Worm (Caenorhabditis elegans) whole organism, L4 larva: ENCODE results near the gene srh-92.
A peak's percentile ranks its signal among the peaks of the same experiment; 100 is the strongest.
"Not testable (repeated sequence)": the region's sequence is repeated elsewhere in the genome, so short reads cannot be mapped to it uniquely, and the experiment has no call there.

Source experiments
- F26F4.8 ChIP-seq: fragments of 200-800 bp; sonication (Bioruptor generic); conservative IDR thresholded peaks from 2 replicates; pipeline ENCODE4 v1.3.6; 2022; ENCODE audit warnings: missing genetic modification characterization, missing compliant biosample characterization
- F37D6.2 ChIP-seq: sonication (generic microtip); optimal IDR thresholded peaks from 2 replicates; lab custom pipeline; 2016; ENCODE audit warnings: mild to moderate bottlenecking, missing genetic modification characterization, missing compliant biosample characterization
- ZK546.5 ChIP-seq, 2 experiments: sonication (generic microtip); optimal IDR thresholded peaks; 2 replicates each; lab custom pipeline; 2017; ENCODE audit warnings: missing biosample characterization in 2 of 2, missing genetic modification characterization in 2 of 2
- arid-1 ChIP-seq: fragments of 200-800 bp; sonication (Bioruptor generic); conservative IDR thresholded peaks from 2 replicates; pipeline ENCODE4 v1.3.6; 2022; ENCODE audit warnings: missing genetic modification reagents, missing genetic modification characterization, missing compliant biosample characterization
- attf-4 ChIP-seq: sonication (generic microtip); optimal IDR thresholded peaks from 3 replicates; lab custom pipeline; 2017; ENCODE audit warnings: missing biosample characterization, missing genetic modification characterization
- ceh-20 ChIP-seq: fragments of 200-800 bp; sonication (Bioruptor generic); IDR thresholded peaks from 2 replicates; pipeline ENCODE4 v1.3.6; 2022; ENCODE audit warnings: missing genetic modification reagents, missing genetic modification characterization, missing compliant biosample characterization
- ceh-44 ChIP-seq: fragments of 200-800 bp; sonication (Bioruptor generic); IDR thresholded peaks from 2 replicates; pipeline ENCODE4 v1.3.6; 2022; ENCODE audit warnings: missing genetic modification reagents, missing genetic modification characterization, missing compliant biosample characterization
- ceh-82 ChIP-seq: sonication (generic microtip); optimal IDR thresholded peaks from 2 replicates; lab custom pipeline; 2017; ENCODE audit warnings: missing biosample characterization, missing genetic modification characterization
- daf-12 ChIP-seq: fragments of 150-350 bp; optimal IDR thresholded peaks from 2 replicates; lab custom pipeline; 2014; ENCODE audit warnings: missing biosample characterization, missing genetic modification reagents, missing genetic modification characterization
- daf-16 ChIP-seq, 3 experiments: sonication (generic microtip); optimal IDR thresholded peaks; 2 replicates each; lab custom pipeline; 2016 to 2017; ENCODE audit warnings: missing genetic modification characterization in 3 of 3, missing genetic modification reagents in 3 of 3, mild to moderate bottlenecking in 2 of 3, missing compliant biosample characterization in 2 of 3, missing biosample characterization in 1 of 3, moderate library complexity in 1 of 3
- dmd-6 ChIP-seq: fragments of 200-800 bp; sonication (Bioruptor generic); IDR thresholded peaks from 2 replicates; pipeline ENCODE4 v1.3.6; 2022; ENCODE audit warnings: missing genetic modification reagents, missing genetic modification characterization, missing compliant biosample characterization
- dpl-1 ChIP-seq: fragments of 150-350 bp; optimal IDR thresholded peaks from 2 replicates; lab custom pipeline; 2014; ENCODE audit warnings: missing biosample characterization, missing genetic modification reagents, missing genetic modification characterization
- duxl-1 ChIP-seq: sonication (generic microtip); optimal IDR thresholded peaks from 2 replicates; lab custom pipeline; 2016; ENCODE audit warnings: mild to moderate bottlenecking, missing genetic modification characterization, moderate library complexity, missing compliant biosample characterization; ENCODE audit not compliant: poor library complexity
- dve-1 ChIP-seq: sonication (generic microtip); optimal IDR thresholded peaks from 2 replicates; lab custom pipeline; 2017; ENCODE audit warnings: antibody characterized with exemption, mild to moderate bottlenecking, missing genetic modification characterization, missing compliant biosample characterization; ENCODE audit not compliant: insufficient read depth
- hlh-11 ChIP-seq: fragments of 200-800 bp; sonication (Bioruptor generic); optimal IDR thresholded peaks from 2 replicates; lab custom pipeline; 2018; ENCODE audit warnings: mild to moderate bottlenecking, missing genetic modification characterization, missing compliant biosample characterization
- hlh-30 ChIP-seq: sonication (generic microtip); optimal IDR thresholded peaks from 2 replicates; lab custom pipeline; 2017; ENCODE audit warnings: antibody characterized with exemption, mild to moderate bottlenecking, missing genetic modification characterization, missing compliant biosample characterization; ENCODE audit not compliant: insufficient read depth
- lim-7 ChIP-seq: fragments of 200-800 bp; sonication (Bioruptor generic); IDR thresholded peaks from 2 replicates; pipeline ENCODE4 v1.3.6; 2022; ENCODE audit warnings: missing genetic modification characterization, missing compliant biosample characterization
- lin-1 ChIP-seq: fragments of 200-800 bp; sonication (Bioruptor generic); IDR thresholded peaks from 2 replicates; pipeline ENCODE4 v1.3.6; 2022; ENCODE audit warnings: missing genetic modification reagents, missing genetic modification characterization, missing compliant biosample characterization
- lin-15B ChIP-seq: fragments of 150-350 bp; sonication (generic microtip); optimal IDR thresholded peaks from 3 replicates; lab custom pipeline; 2014; ENCODE audit warnings: missing biosample characterization, missing genetic modification characterization
- madf-5 ChIP-seq, 2 experiments: fragments of 200-800 bp; sonication (Bioruptor generic); IDR thresholded peaks; 2 replicates each; pipeline ENCODE4 v1.3.6; 2022; ENCODE audit warnings: missing compliant biosample characterization in 2 of 2, missing genetic modification characterization in 2 of 2
- madf-9 ChIP-seq: fragments of 200-800 bp; sonication (Bioruptor generic); conservative IDR thresholded peaks from 2 replicates; pipeline ENCODE4 v1.3.6; 2022; ENCODE audit warnings: missing genetic modification reagents, missing genetic modification characterization, missing compliant biosample characterization
- mdl-1 ChIP-seq, 2 experiments: fragments of 150-350 bp in 1 of 2; sonication (generic microtip) in 1 of 2; optimal IDR thresholded peaks; 2 replicates each; lab custom pipeline; 2014 to 2017; ENCODE audit warnings: missing biosample characterization in 2 of 2, missing genetic modification characterization in 2 of 2
- mdt-29 ChIP-seq: fragments of 200-800 bp; sonication (Bioruptor generic); IDR thresholded peaks from 2 replicates; pipeline ENCODE4 v1.3.6; 2022; ENCODE audit warnings: missing genetic modification reagents, missing genetic modification characterization, missing compliant biosample characterization
- mxl-3 ChIP-seq: fragments of 200-800 bp; sonication (Bioruptor generic); optimal IDR thresholded peaks from 2 replicates; lab custom pipeline; 2018; ENCODE audit warnings: mild to moderate bottlenecking, missing genetic modification characterization, missing compliant biosample characterization
- nhr-102 ChIP-seq: sonication (generic microtip); optimal IDR thresholded peaks from 2 replicates; lab custom pipeline; 2016; ENCODE audit warnings: mild to moderate bottlenecking, missing genetic modification characterization, moderate library complexity, missing compliant biosample characterization
- nhr-48 ChIP-seq: sonication (generic microtip); optimal IDR thresholded peaks from 2 replicates; lab custom pipeline; 2016; ENCODE audit warnings: mild to moderate bottlenecking, missing genetic modification characterization, missing compliant biosample characterization
- pqm-1 ChIP-seq: sonication (generic microtip); optimal IDR thresholded peaks from 2 replicates; lab custom pipeline; 2017; ENCODE audit warnings: missing biosample characterization, missing genetic modification characterization
- saeg-2 ChIP-seq: fragments of 200-800 bp; sonication (Bioruptor generic); IDR thresholded peaks from 2 replicates; pipeline ENCODE4 v1.3.6; 2022; ENCODE audit warnings: missing genetic modification reagents, missing genetic modification characterization, missing compliant biosample characterization
- set-16 ChIP-seq: fragments of 200-800 bp; sonication (Bioruptor generic); IDR thresholded peaks from 2 replicates; pipeline ENCODE4 v1.3.6; 2022; ENCODE audit warnings: missing genetic modification reagents, missing genetic modification characterization, missing compliant biosample characterization
- tag-97 ChIP-seq: fragments of 200-800 bp; sonication (Bioruptor generic); IDR thresholded peaks from 2 replicates; pipeline ENCODE4 v1.3.6; 2022; ENCODE audit warnings: missing genetic modification characterization, missing compliant biosample characterization
- tra-1 ChIP-seq: fragments of 200-800 bp; sonication (Bioruptor generic); IDR thresholded peaks from 2 replicates; pipeline ENCODE4 v1.3.6; 2022; ENCODE audit warnings: missing genetic modification reagents, missing genetic modification characterization, missing compliant biosample characterization
- unc-39 ChIP-seq: sonication (generic microtip); optimal IDR thresholded peaks from 2 replicates; lab custom pipeline; 2017; ENCODE audit warnings: missing biosample characterization, missing genetic modification characterization
- vab-7 ChIP-seq: fragments of 200-800 bp; sonication (Bioruptor generic); IDR thresholded peaks from 2 replicates; pipeline ENCODE4 v1.3.6; 2022; ENCODE audit warnings: missing genetic modification reagents, missing genetic modification characterization, missing compliant biosample characterization
- zfp-2 ChIP-seq: sonication (generic microtip); optimal IDR thresholded peaks from 2 replicates; lab custom pipeline; 2016; ENCODE audit warnings: mild to moderate bottlenecking, missing genetic modification characterization, missing compliant biosample characterization
- zip-11 ChIP-seq: fragments of 200-800 bp; sonication (Bioruptor generic); IDR thresholded peaks from 2 replicates; pipeline ENCODE4 v1.3.6; 2022; ENCODE audit warnings: missing genetic modification characterization, missing compliant biosample characterization

Gene srh-92

DNA sequence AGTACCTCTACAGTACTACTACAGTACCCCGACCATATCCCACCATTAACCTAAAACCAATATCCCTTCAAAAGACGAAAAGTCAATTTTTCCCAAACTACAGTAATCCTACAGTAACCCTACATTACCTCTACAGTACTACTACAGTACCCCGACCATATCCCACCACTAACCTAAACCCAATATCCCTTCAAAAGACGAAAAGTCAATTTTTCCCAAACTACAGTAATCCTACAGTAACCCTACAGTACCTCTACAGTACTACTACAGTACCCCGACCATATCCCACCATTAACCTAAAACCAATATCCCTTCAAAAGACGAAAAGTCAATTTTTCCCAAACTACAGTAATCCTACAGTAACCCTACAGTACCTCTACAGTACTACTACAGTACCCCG is 16.5 kb downstream of the srh-92 start, which contains the start of gene nhr-141:
Gene nhr-141, plus strand, starts transcription at position 331 of the 400 bp plus-strand sequence.
- TF ChIP-seq lin-1 (GFP tag; lab: Robert Waterston, UW); ZK546.5 (tag; optimal IDR thresholded peaks at IDR 0.05; lab: Kevin White, UChicago); unc-39 (tag; lab: Kevin White, UChicago): not testable (repeated sequence)

ce11 chrV:7443480-7443879 is 17.3 kb downstream of the srh-92 start:
- TF ChIP-seq madf-5 (GFP tag; IDR thresholded peaks at IDR 0.05; lab: Robert Waterston, UW) (0 out of 4 replicates have a peak, but pooled peaks of 1 of the 2 experiments have one; percentile 17), zip-11 (GFP tag; lab: Robert Waterston, UW) (peak; percentile 62; the same call in 1 of the 2 replicates), tag-97 (GFP tag; lab: Robert Waterston, UW) (0 out of 2 replicates have a peak, but pooled peaks have one; percentile 36), vab-7 (GFP tag; lab: Robert Waterston, UW) (0 out of 2 replicates have a peak, but pooled peaks have one; percentile 25), arid-1 (GFP tag; lab: Robert Waterston, UW) (0 out of 2 replicates have a peak, but pooled peaks have one; percentile 41)

- no peak for TF ChIP-seq hlh-30
- TF ChIP-seq lim-7 (GFP tag; lab: Robert Waterston, UW), result no peak
- TF ChIP-seq F37D6.2 (tag; lab: Kevin White, UChicago), result no peak
- no peak for TF ChIP-seq duxl-1 (tag; lab: Kevin White, UChicago)
- no peak for TF ChIP-seq arid-1 (GFP tag; lab: Robert Waterston, UW)
- TF ChIP-seq nhr-102, result no peak
- no peak for TF ChIP-seq dpl-1 (GFP tag; lab: Kevin White, UChicago)
- TF ChIP-seq mdt-29, result no peak
- TF ChIP-seq set-16 (GFP tag; lab: Robert Waterston, UW), result no peak
- no peak for TF ChIP-seq ceh-82 (tag; lab: Kevin White, UChicago)
- no peak for TF ChIP-seq mxl-3 (GFP tag; lab: Kevin White, UChicago)
- TF ChIP-seq ceh-44 (GFP tag; lab: Robert Waterston, UW), result no peak
Observed at ce11 chrV:7439807-7440206, 21.0 kb downstream of the srh-92 start, which contains the start of gene try-13. TSS of gene try-13 (plus strand) at chrV:7440107.

ce11 chrV:7437985-7438384 is 22.8 kb downstream of the srh-92 start, which contains the start of gene F25E5.16:
TSS of gene F25E5.16 (plus strand) at chrV:7438285.
- TF ChIP-seq lin-15B (tag; lab: Kevin White, UChicago) (no peak), F37D6.2 (tag; lab: Kevin White, UChicago) (no peak), pqm-1 (tag; lab: Kevin White, UChicago) (no peak), saeg-2 (no peak), madf-9 (GFP tag; lab: Robert Waterston, UW) (no peak), dmd-6 (GFP tag; lab: Robert Waterston, UW) (no peak), mdl-1 (tag; optimal IDR thresholded peaks at IDR 0.05; lab: Kevin White, UChicago) (no peak), daf-16 (GFP tag; optimal IDR thresholded peaks at IDR 0.05; lab: Kevin White, UChicago) (no peak), daf-16 (tag; optimal IDR thresholded peaks at IDR 0.05; lab: Kevin White, UChicago) (no peak), hlh-11 (tag; lab: Kevin White, UChicago) (no peak), nhr-48 (tag; lab: Kevin White, UChicago) (no peak), zfp-2 (no peak), nhr-102 (no peak), ceh-20 (no peak), daf-12 (tag; lab: Kevin White, UChicago) (no peak), attf-4 (tag; lab: Kevin White, UChicago) (no peak), dve-1 (tag; lab: Kevin White, UChicago) (no peak), F26F4.8 (GFP tag; lab: Robert Waterston, UW) (no peak), tra-1 (no peak)
- TF ChIP-seq, all 104 proteins: peak for 0
